Comparison of ENCODE assay signal across 4 fruit fly cellular contexts in the genomic region with DNA sequence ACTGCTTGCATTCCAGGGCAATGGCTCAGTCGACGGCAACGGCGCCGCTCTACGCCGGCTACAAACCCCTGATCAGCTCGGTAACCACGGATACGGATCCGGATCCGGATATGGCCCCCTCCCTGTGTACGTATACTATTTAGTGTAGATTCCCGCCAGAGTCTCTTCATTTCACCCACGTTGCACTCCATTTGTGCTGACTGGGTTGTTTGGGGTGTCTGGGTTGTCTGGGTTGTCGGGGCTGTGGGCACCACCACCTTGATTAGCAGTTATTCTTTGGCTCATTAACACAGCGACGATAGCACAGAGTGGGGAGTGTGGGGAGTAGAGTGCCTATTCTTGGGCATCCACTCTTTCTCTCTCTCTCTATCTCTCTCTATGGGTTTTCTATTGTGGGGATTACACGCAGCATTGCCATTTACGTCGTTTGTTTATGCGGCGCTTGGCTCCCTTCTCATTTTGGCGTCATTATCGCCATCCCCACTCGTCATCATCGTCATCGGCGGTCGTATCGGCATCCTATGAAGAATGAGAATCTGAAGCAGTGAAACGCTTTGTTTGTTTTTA.
TF ChIP-seq lines count a peak whose summit lies in the region.

No protein-coding gene starts in this region.

- TF ChIP-seq CTCF in whole organism, embryonic (GFP tag; optimal IDR thresholded peaks at IDR 0.05; lab: Kevin White, UChicago), result no peak

TF ChIP-seq in whole organism, adult, 20 proteins besides CTCF, POLR2A, EP300 and RAD21:
- TF ChIP-seq Mnt (GFP tag; optimal IDR thresholded peaks at IDR 0.05; lab: Kevin White, UChicago) (no peak), CG5204 (GFP tag; optimal IDR thresholded peaks at IDR 0.05; lab: Kevin White, UChicago) (no peak), CG12768 (GFP tag; optimal IDR thresholded peaks at IDR 0.05; lab: Kevin White, UChicago) (no peak), pad (GFP tag; optimal IDR thresholded peaks at IDR 0.05; lab: Kevin White, UChicago) (peak; percentile 90), CG14711 (tag; optimal IDR thresholded peaks at IDR 0.05; lab: Kevin White, UChicago) (peak; percentile 83), Hr96 (GFP tag; optimal IDR thresholded peaks at IDR 0.05; lab: Kevin White, UChicago) (no peak), tj (GFP tag; optimal IDR thresholded peaks at IDR 0.05; lab: Kevin White, UChicago) (peak; percentile 84), CG7101 (tag; optimal IDR thresholded peaks at IDR 0.05; lab: Kevin White, UChicago) (no peak), CG33017 (tag; optimal IDR thresholded peaks at IDR 0.05; lab: Kevin White, UChicago) (no peak), toe (GFP tag; optimal IDR thresholded peaks at IDR 0.05; lab: Kevin White, UChicago) (no peak), CG11617 (GFP tag; optimal IDR thresholded peaks at IDR 0.05; lab: Kevin White, UChicago) (no peak)

TF ChIP-seq in whole organism, embryonic, 481 proteins besides CTCF, POLR2A, EP300 and RAD21 (continues in another document):
- TF ChIP-seq dati (GFP tag; IDR thresholded peaks at IDR 0.05; lab: Robert Waterston, UW) (no peak), BtbVII (GFP tag; optimal IDR thresholded peaks at IDR 0.05; lab: Kevin White, UChicago) (no peak), H2.0 (GFP tag; IDR thresholded peaks at IDR 0.05; lab: Robert Waterston, UW) (no peak), CG13624 (GFP tag; optimal IDR thresholded peaks at IDR 0.05; lab: Kevin White, UChicago) (no peak), CG7928 (GFP tag; optimal IDR thresholded peaks at IDR 0.05; lab: Kevin White, UChicago) (no peak), CG11695 (GFP tag; IDR thresholded peaks at IDR 0.05; lab: Robert Waterston, UW) (no peak), odd (GFP tag; optimal IDR thresholded peaks at IDR 0.05; lab: Kevin White, UChicago) (no peak), HmgD (GFP tag; optimal IDR thresholded peaks at IDR 0.05; lab: Kevin White, UChicago) (no peak), Lpt (GFP tag; optimal IDR thresholded peaks at IDR 0.05; lab: Kevin White, UChicago) (no peak), Tbp (GFP tag; optimal IDR thresholded peaks at IDR 0.05; lab: Kevin White, UChicago) (no peak), CG1832 (GFP tag; optimal IDR thresholded peaks at IDR 0.05; lab: Kevin White, UChicago) (peak; percentile 26), CG30403 (GFP tag; optimal IDR thresholded peaks at IDR 0.05; lab: Kevin White, UChicago) (no peak), maf-S (GFP tag; optimal IDR thresholded peaks at IDR 0.05; lab: Kevin White, UChicago) (no peak), hbn (GFP tag; IDR thresholded peaks at IDR 0.05; lab: Robert Waterston, UW; ENCODE audit: partially characterized antibody) (no peak), sd (tag; optimal IDR thresholded peaks at IDR 0.05; lab: Kevin White, UChicago) (peak; percentile 2), Optix (GFP tag; IDR thresholded peaks at IDR 0.05; lab: Robert Waterston, UW) (no peak), vfl (GFP tag; optimal IDR thresholded peaks at IDR 0.05; lab: Kevin White, UChicago) (no peak), stc (GFP tag; IDR thresholded peaks at IDR 0.05; lab: Robert Waterston, UW) (no peak), zfh2 (GFP tag; optimal IDR thresholded peaks at IDR 0.05; lab: Kevin White, UChicago) (no peak), CG2202 (tag; optimal IDR thresholded peaks at IDR 0.05; lab: Kevin White, UChicago) (no peak), CG6791 (GFP tag; IDR thresholded peaks at IDR 0.05; lab: Robert Waterston, UW; ENCODE audit: partially characterized antibody) (no peak), HLH3B (GFP tag; IDR thresholded peaks at IDR 0.05; lab: Robert Waterston, UW) (no peak), Atf6 (GFP tag; IDR thresholded peaks at IDR 0.05; lab: Robert Waterston, UW) (0 out of 2 replicates have a peak, but pooled peaks have one; percentile 20), CG6765 (GFP tag; optimal IDR thresholded peaks at IDR 0.05; lab: Kevin White, UChicago) (no peak), Sox102F (GFP tag; optimal IDR thresholded peaks at IDR 0.05; lab: Kevin White, UChicago) (no peak), CG8478 (optimal IDR thresholded peaks at IDR 0.05; lab: Kevin White, UChicago) (no peak)

TF ChIP-seq in whole organism, prepupa, 60 proteins besides CTCF, POLR2A, EP300 and RAD21:
- TF ChIP-seq Eip78C (GFP tag; lab: Kevin White, UChicago) (peak; percentile 2), CG6163 (GFP tag; IDR thresholded peaks at IDR 0.05; lab: Robert Waterston, UW) (0 out of 3 replicates have a peak, but pooled peaks have one; percentile 32), CG6854 (GFP tag; optimal IDR thresholded peaks at IDR 0.05; lab: Kevin White, UChicago) (no peak), CG8632 (GFP tag; optimal IDR thresholded peaks at IDR 0.05; lab: Kevin White, UChicago) (no peak), CG6808 (GFP tag; optimal IDR thresholded peaks at IDR 0.05; lab: Kevin White, UChicago) (no peak)
TF ChIP-seq in whole organism, prepupa: peak in this region for 2.

TF ChIP-seq in whole organism, wandering third instar larva, 38 proteins besides CTCF, POLR2A, EP300 and RAD21:
- no peak for TF ChIP-seq Rel (GFP tag; optimal IDR thresholded peaks at IDR 0.05; lab: Kevin White, UChicago)
- TF ChIP-seq Rel (tag; optimal IDR thresholded peaks at IDR 0.05; lab: Kevin White, UChicago), result peak; percentile 56
- TF ChIP-seq CG9705 (GFP tag; optimal IDR thresholded peaks at IDR 0.05; lab: Kevin White, UChicago), result no peak
